Fruit fly (Drosophila melanogaster): ENCODE results near the gene CG15601.

DNA sequence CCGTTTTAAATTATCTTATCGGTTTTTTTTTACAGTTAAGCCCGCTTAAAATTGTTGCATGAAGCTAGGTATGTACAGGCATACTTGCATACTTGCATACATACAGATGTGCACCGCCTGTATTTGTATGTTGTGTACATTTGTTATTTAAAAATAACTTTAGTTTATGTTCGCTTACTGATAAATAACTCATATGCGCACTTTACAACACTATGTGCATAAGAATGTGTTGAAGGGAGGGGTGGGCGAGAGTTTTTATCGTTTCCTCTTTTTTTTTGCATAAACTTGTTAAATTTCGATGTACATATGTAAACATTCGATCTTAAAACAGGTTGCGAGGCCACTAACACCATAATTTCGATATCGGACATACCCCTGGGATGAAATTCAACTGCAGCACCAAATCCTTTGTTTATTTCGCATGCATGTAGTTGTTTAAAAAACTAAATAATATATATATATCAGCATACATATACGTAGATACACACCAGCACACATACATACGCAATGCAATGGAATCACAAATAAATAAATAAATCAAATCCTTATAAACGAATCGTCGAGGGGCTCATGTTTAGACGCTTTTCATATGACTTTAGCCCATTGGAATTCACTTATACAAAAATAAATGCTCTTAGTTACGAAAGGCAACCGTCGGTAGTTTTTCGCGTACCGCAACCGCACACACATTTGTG lies 49.5 kb downstream of the CG15601 start:
- TF ChIP-seq Ets98B (GFP tag; IDR thresholded peaks at IDR 0.05), result no peak
- no peak for TF ChIP-seq CG17806 (tag; optimal IDR thresholded peaks at IDR 0.05)
- no peak for TF ChIP-seq rn (GFP tag; IDR thresholded peaks at IDR 0.05)
- TF ChIP-seq CG12605 (GFP tag; IDR thresholded peaks at IDR 0.05), result no peak
- TF ChIP-seq gl (tag; optimal IDR thresholded peaks at IDR 0.05), result no peak
- no peak for TF ChIP-seq Snoo (tag; optimal IDR thresholded peaks at IDR 0.05)
